Worm (Caenorhabditis elegans) whole organism, midembryonic: Measurements from ENCODE around the gene R04A9.1.

ENCODE experiments used
- T22C8.4 ChIP-seq: fragments of 200-800 bp; sonication (Bioruptor generic); IDR thresholded peaks from 2 replicates; pipeline ENCODE4 v1.3.6; 2022; ENCODE audit warnings: missing genetic modification characterization, missing compliant biosample characterization
- med-1 ChIP-seq: sonication (generic microtip); optimal IDR thresholded peaks from 2 replicates; lab custom pipeline; 2017; ENCODE audit warnings: missing genetic modification characterization, mild to moderate bottlenecking, missing compliant biosample characterization, antibody characterized with exemption, missing genetic modification reagents; ENCODE audit not compliant: insufficient read depth
- ztf-29 ChIP-seq: fragments of 200-800 bp; sonication (Bioruptor generic); IDR thresholded peaks from 2 replicates; pipeline ENCODE4 v1.3.6; 2022; ENCODE audit warnings: missing genetic modification reagents, missing genetic modification characterization, missing compliant biosample characterization

- TF ChIP-seq T22C8.4 (GFP tag; lab: Robert Waterston, UW) = no peak
- no peak for TF ChIP-seq med-1 (GFP tag; lab: Kevin White, UChicago)
- TF ChIP-seq ztf-29 (GFP tag; lab: Robert Waterston, UW) = no peak
Measured at ce11 chrX:369923-370322, 34.8 kb upstream of the R04A9.1 start.
